Worm (Caenorhabditis elegans): ENCODE data around the gene F35E8.10.

F35E8.10 gene

ce11 chrV:15920273-15920672 lies at the start of gene F35E8.10:
Gene F35E8.10, minus strand, starts transcription at chrV:15920373.
- no peak for TF ChIP-seq unc-55 (GFP tag; optimal IDR thresholded peaks at IDR 0.05)
- TF ChIP-seq ceh-16 (tag; optimal IDR thresholded peaks at IDR 0.05), result no peak

DNA sequence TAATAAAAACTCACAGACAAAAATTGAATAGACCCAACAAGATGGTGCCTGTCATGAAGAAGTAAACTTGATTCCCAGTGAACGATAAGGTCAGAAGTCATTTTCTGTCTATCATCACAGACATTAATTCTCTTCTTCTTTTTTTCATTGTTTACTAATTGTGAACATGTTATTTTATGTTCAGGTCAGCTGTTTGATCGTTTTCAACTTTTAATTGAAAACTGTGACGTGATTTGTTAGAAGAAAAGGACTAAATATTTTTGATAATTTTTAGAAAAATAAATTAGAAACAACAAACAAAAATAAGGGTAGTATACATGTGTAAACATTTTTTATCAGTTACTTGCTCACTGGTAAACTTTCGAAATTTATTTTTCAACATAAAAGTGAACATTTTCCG lies 49.5 kb upstream of the F35E8.10 start, which contains the start of gene F36G9.7:
Gene F36G9.7 (minus strand): TSS at position 101 of the 400 bp plus-strand sequence.
- TF ChIP-seq R02D3.7 (tag; optimal IDR thresholded peaks at IDR 0.05) (no peak), nhr-77 (tag; optimal IDR thresholded peaks at IDR 0.05) (no peak), lin-11 (tag; optimal IDR thresholded peaks at IDR 0.05) (no peak), Y55F3AM.14 (GFP tag; optimal IDR thresholded peaks at IDR 0.05) (no peak), sma-9 (GFP tag; optimal IDR thresholded peaks at IDR 0.05) (no peak), sma-9 (tag; optimal IDR thresholded peaks at IDR 0.05) (no peak), mdl-1 (tag; optimal IDR thresholded peaks at IDR 0.05) (no peak), unc-62 (GFP tag; optimal IDR thresholded peaks at IDR 0.05) (no peak)

DNA sequence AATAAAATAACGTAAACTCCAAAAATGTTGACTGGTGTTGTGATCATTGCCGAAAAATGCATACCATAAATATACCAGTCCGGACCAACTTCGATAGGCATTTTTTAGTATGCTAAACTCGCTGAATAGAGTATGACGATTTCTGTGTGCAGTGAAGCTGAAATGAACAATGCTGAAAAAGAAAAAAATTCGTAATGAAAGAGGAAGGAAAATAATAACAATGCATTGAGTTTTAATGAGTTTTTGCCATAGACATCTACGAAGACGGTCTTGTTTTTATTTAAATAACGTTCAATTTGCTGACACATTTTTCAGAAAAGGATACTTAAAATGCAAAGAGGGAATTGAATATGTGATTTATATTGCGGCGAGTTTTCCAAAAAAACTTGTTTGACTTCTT lies 47.4 kb upstream of the F35E8.10 start, which contains the start of gene sri-1:
Gene sri-1 (minus strand): TSS at position 101 of the 400 bp plus-strand sequence.
- no peak for TF ChIP-seq dmd-4 (tag; optimal IDR thresholded peaks at IDR 0.05)
- TF ChIP-seq nhr-11 (tag; optimal IDR thresholded peaks at IDR 0.05), result no peak
- no peak for TF ChIP-seq mab-5 (tag; optimal IDR thresholded peaks at IDR 0.05)
- no peak for TF ChIP-seq nhr-21 (tag; optimal IDR thresholded peaks at IDR 0.05)
- TF ChIP-seq zag-1 (tag; optimal IDR thresholded peaks at IDR 0.05), result no peak
- no peak for TF ChIP-seq elt-1 (tag; optimal IDR thresholded peaks at IDR 0.05)
- no peak for TF ChIP-seq snpc-4 (tag; optimal IDR thresholded peaks at IDR 0.05)
- no peak for TF ChIP-seq skn-1 (tag; optimal IDR thresholded peaks at IDR 0.05)
- no peak for TF ChIP-seq lin-11 (tag; optimal IDR thresholded peaks at IDR 0.05)
- TF ChIP-seq gmeb-1 (tag; optimal IDR thresholded peaks at IDR 0.05), result no peak
- TF ChIP-seq nhr-12 (tag; optimal IDR thresholded peaks at IDR 0.05), result no peak
- TF ChIP-seq mdl-1 (tag; optimal IDR thresholded peaks at IDR 0.05), result no peak
- no peak for TF ChIP-seq mbf-1 (tag; optimal IDR thresholded peaks at IDR 0.05)
- TF ChIP-seq peb-1 (tag; optimal IDR thresholded peaks at IDR 0.05), result no peak
- TF ChIP-seq unc-62 (GFP tag; optimal IDR thresholded peaks at IDR 0.05), result no peak
- no peak for TF ChIP-seq Y55F3AM.14 (GFP tag; optimal IDR thresholded peaks at IDR 0.05)
- TF ChIP-seq fos-1 (tag; optimal IDR thresholded peaks at IDR 0.05), result no peak

DNA sequence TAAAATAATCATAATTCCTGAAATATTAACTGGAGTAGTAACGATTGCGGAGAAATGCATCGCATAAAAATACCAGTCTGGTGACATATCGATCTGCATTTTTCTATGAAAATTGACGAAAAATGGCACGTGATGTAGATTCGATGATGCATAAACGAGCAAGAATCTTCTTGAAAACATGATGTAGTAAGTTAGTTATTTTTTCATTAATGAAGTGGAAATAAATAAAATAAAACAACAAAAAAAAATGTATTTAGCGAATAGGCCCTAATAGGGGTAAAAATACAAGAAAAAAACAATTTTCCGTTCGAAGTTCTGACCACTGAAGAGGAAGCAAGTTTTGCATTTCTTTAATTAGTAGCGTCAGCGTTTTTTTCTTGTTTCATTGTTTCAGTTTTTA lies 44.9 kb upstream of the F35E8.10 start, which contains the start of gene sri-2:
Gene sri-2 (minus strand): TSS at position 101 of the 400 bp plus-strand sequence.
- no peak for TF ChIP-seq ceh-82 (tag; optimal IDR thresholded peaks at IDR 0.05)
- no peak for TF ChIP-seq nhr-11 (tag; optimal IDR thresholded peaks at IDR 0.05)
- TF ChIP-seq ZK546.5 (tag; optimal IDR thresholded peaks at IDR 0.05), result no peak
- no peak for TF ChIP-seq lin-13 (GFP tag; optimal IDR thresholded peaks at IDR 0.05)
- TF ChIP-seq ztf-11 (tag; optimal IDR thresholded peaks at IDR 0.05), result no peak
- TF ChIP-seq F13H6.1 (tag; optimal IDR thresholded peaks at IDR 0.05), result no peak
- TF ChIP-seq skn-1 (tag; optimal IDR thresholded peaks at IDR 0.05), result no peak
- no peak for TF ChIP-seq nhr-6 (tag; optimal IDR thresholded peaks at IDR 0.05)
- no peak for TF ChIP-seq crh-2 (tag; optimal IDR thresholded peaks at IDR 0.05)
- no peak for TF ChIP-seq blmp-1 (tag; optimal IDR thresholded peaks at IDR 0.05; ENCODE audit: insufficient read depth)
- no peak for TF ChIP-seq ztf-4 (tag; optimal IDR thresholded peaks at IDR 0.05)
- no peak for TF ChIP-seq lin-11 (tag; optimal IDR thresholded peaks at IDR 0.05)
- no peak for TF ChIP-seq snpc-4 (tag; optimal IDR thresholded peaks at IDR 0.05)

DNA sequence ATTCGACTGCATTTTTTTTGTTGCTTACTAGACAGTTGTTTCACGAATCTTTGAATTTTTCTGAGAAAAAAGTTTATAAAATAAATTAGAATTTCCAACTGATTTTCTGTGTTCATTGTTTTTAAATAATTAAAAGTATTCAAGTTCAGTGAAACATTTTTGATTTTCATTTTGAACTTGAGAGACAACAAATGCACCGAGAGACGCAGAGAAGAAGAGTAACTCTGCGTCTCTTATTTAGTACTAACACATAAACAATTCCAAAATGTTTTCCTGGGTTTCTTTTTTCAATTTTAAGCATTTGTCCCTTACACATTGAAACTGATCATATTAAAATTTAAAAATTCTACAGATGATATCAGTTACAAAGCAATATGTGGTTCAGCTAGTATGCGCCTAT lies 39.3 kb upstream of the F35E8.10 start:
- TF ChIP-seq sma-9 (GFP tag; optimal IDR thresholded peaks at IDR 0.05), result peak; percentile 43
- no peak for TF ChIP-seq sma-9 (tag; optimal IDR thresholded peaks at IDR 0.05)
- no peak for TF ChIP-seq unc-55 (GFP tag; optimal IDR thresholded peaks at IDR 0.05)
- no peak for TF ChIP-seq nhr-77 (tag; optimal IDR thresholded peaks at IDR 0.05)
- TF ChIP-seq nhr-129 (tag; optimal IDR thresholded peaks at IDR 0.05), result no peak
- TF ChIP-seq C34F6.9 (tag; optimal IDR thresholded peaks at IDR 0.05), result peak; percentile 18
- no peak for TF ChIP-seq alr-1 (tag; optimal IDR thresholded peaks at IDR 0.05)
- no peak for TF ChIP-seq aly-2 (tag; optimal IDR thresholded peaks at IDR 0.05)
- TF ChIP-seq snpc-4 (tag; optimal IDR thresholded peaks at IDR 0.05), result no peak
- no peak for TF ChIP-seq elt-3 (tag; optimal IDR thresholded peaks at IDR 0.05)
